Worm (Caenorhabditis elegans) whole organism, L4 larva: ENCODE measurements around the gene skih-2.

Source experiments
- D1046.2 ChIP-seq: fragments of 200-800 bp; sonication (Bioruptor generic); IDR thresholded peaks from 2 replicates; pipeline ENCODE4 v1.3.6; 2022; ENCODE audit warnings: missing genetic modification characterization, missing compliant biosample characterization
- R02D3.7 ChIP-seq: fragments of 150-350 bp; sonication (generic microtip); optimal IDR thresholded peaks from 3 replicates; lab custom pipeline; 2014; ENCODE audit warnings: missing biosample characterization, missing genetic modification characterization
- Y5F2A.4 ChIP-seq: fragments of 200-800 bp; sonication (Bioruptor generic); optimal IDR thresholded peaks from 2 replicates; lab custom pipeline; 2018; ENCODE audit warnings: mild to moderate bottlenecking, missing genetic modification characterization, missing compliant biosample characterization
- aly-2 ChIP-seq: sonication (generic microtip); optimal IDR thresholded peaks from 2 replicates; lab custom pipeline; 2018; ENCODE audit warnings: missing biosample characterization, missing genetic modification characterization
- ceh-32 ChIP-seq: sonication (generic microtip); optimal IDR thresholded peaks from 2 replicates; lab custom pipeline; 2016; ENCODE audit warnings: mild to moderate bottlenecking, missing genetic modification characterization, missing compliant biosample characterization; ENCODE audit not compliant: poor library complexity
- cey-2 ChIP-seq: sonication (generic microtip); optimal IDR thresholded peaks from 3 replicates; lab custom pipeline; 2017; ENCODE audit warnings: missing genetic modification characterization, mild to moderate bottlenecking, missing compliant biosample characterization, antibody characterized with exemption, borderline replicate concordance; ENCODE audit not compliant: insufficient read depth
- daf-8 ChIP-seq: fragments of 200-800 bp; sonication (Bioruptor generic); IDR thresholded peaks from 2 replicates; pipeline ENCODE4 v1.3.6; 2022; ENCODE audit warnings: missing genetic modification characterization, missing compliant biosample characterization
- dmd-8 ChIP-seq: fragments of 200-800 bp; sonication (Bioruptor generic); IDR thresholded peaks from 2 replicates; pipeline ENCODE4 v1.3.6; 2022; ENCODE audit warnings: missing genetic modification characterization, missing compliant biosample characterization
- dmd-9 ChIP-seq: fragments of 200-800 bp; sonication (Bioruptor generic); IDR thresholded peaks from 2 replicates; pipeline ENCODE4 v1.3.6; 2022; ENCODE audit warnings: missing genetic modification reagents, missing genetic modification characterization, missing compliant biosample characterization
- egl-27 ChIP-seq: sonication (generic microtip); optimal IDR thresholded peaks from 3 replicates; lab custom pipeline; 2017; ENCODE audit warnings: missing biosample characterization, missing genetic modification reagents, missing genetic modification characterization
- fkh-10 ChIP-seq: fragments of 150-350 bp; optimal IDR thresholded peaks from 2 replicates; lab custom pipeline; 2014; ENCODE audit warnings: missing biosample characterization, missing genetic modification reagents, missing genetic modification characterization
- fos-1 ChIP-seq: fragments of 150-350 bp; optimal IDR thresholded peaks from 2 replicates; lab custom pipeline; 2014; ENCODE audit warnings: missing biosample characterization, missing genetic modification characterization
- hif-1 ChIP-seq, 2 experiments: sonication (generic microtip); optimal IDR thresholded peaks; 2 replicates each; lab custom pipeline; 2016 to 2017; ENCODE audit warnings: missing compliant biosample characterization in 2 of 2, missing genetic modification characterization in 2 of 2, missing genetic modification reagents in 2 of 2, missing genotype in 2 of 2, mild to moderate bottlenecking in 1 of 2
- hlh-11 ChIP-seq: fragments of 200-800 bp; sonication (Bioruptor generic); optimal IDR thresholded peaks from 2 replicates; lab custom pipeline; 2018; ENCODE audit warnings: mild to moderate bottlenecking, missing genetic modification characterization, missing compliant biosample characterization
- jun-1 ChIP-seq: fragments of 150-350 bp; optimal IDR thresholded peaks from 2 replicates; lab custom pipeline; 2014; ENCODE audit warnings: missing biosample characterization, missing genetic modification reagents, missing genetic modification characterization
- lin-1 ChIP-seq: fragments of 200-800 bp; sonication (Bioruptor generic); IDR thresholded peaks from 2 replicates; pipeline ENCODE4 v1.3.6; 2022; ENCODE audit warnings: missing genetic modification reagents, missing genetic modification characterization, missing compliant biosample characterization
- lin-15B ChIP-seq: fragments of 150-350 bp; sonication (generic microtip); optimal IDR thresholded peaks from 3 replicates; lab custom pipeline; 2014; ENCODE audit warnings: missing biosample characterization, missing genetic modification characterization
- lin-29 ChIP-seq: fragments of 200-800 bp; sonication (Bioruptor generic); IDR thresholded peaks from 2 replicates; pipeline ENCODE4 v1.3.6; 2022; ENCODE audit warnings: missing genetic modification reagents, missing genetic modification characterization, missing compliant biosample characterization
- madf-5 ChIP-seq, 2 experiments: fragments of 200-800 bp; sonication (Bioruptor generic); IDR thresholded peaks; 2 replicates each; pipeline ENCODE4 v1.3.6; 2022; ENCODE audit warnings: missing compliant biosample characterization in 2 of 2, missing genetic modification characterization in 2 of 2
- madf-9 ChIP-seq: fragments of 200-800 bp; sonication (Bioruptor generic); conservative IDR thresholded peaks from 2 replicates; pipeline ENCODE4 v1.3.6; 2022; ENCODE audit warnings: missing genetic modification reagents, missing genetic modification characterization, missing compliant biosample characterization
- mes-2 ChIP-seq: sonication (generic microtip); optimal IDR thresholded peaks from 2 replicates; lab custom pipeline; 2016; ENCODE audit warnings: missing genotype, mild to moderate bottlenecking, missing genetic modification characterization, missing compliant biosample characterization; ENCODE audit not compliant: poor library complexity, severe bottlenecking
- mxl-2 ChIP-seq: fragments of 200-800 bp; sonication (Bioruptor generic); conservative IDR thresholded peaks from 2 replicates; pipeline ENCODE4 v1.3.6; 2022; ENCODE audit warnings: missing genetic modification reagents, missing genetic modification characterization, missing compliant biosample characterization
- nhr-102 ChIP-seq: sonication (generic microtip); optimal IDR thresholded peaks from 2 replicates; lab custom pipeline; 2016; ENCODE audit warnings: mild to moderate bottlenecking, missing genetic modification characterization, moderate library complexity, missing compliant biosample characterization
- nhr-76 ChIP-seq: fragments of 150-350 bp; optimal IDR thresholded peaks from 2 replicates; lab custom pipeline; 2014; ENCODE audit warnings: missing biosample characterization, missing genetic modification characterization
- pha-4 ChIP-seq, 2 experiments: fragments of 150-350 bp in 1 of 2; fragments of 200-800 bp in 1 of 2; sonication (Bioruptor generic) in 1 of 2; IDR thresholded peaks in 1 of 2; optimal IDR thresholded peaks in 1 of 2; 2 replicates each; pipeline versions ENCODE4 v1.3.6 to Lab custom; 2014 to 2022; ENCODE audit warnings: missing genetic modification characterization in 2 of 2, missing genetic modification reagents in 2 of 2, missing biosample characterization in 1 of 2, missing compliant biosample characterization in 1 of 2
- rbr-2 ChIP-seq: sonication (generic microtip); optimal IDR thresholded peaks from 2 replicates; lab custom pipeline; 2016; ENCODE audit warnings: missing genotype, missing genetic modification characterization, missing compliant biosample characterization
- snpc-1.2 ChIP-seq: fragments of 200-800 bp; sonication (Bioruptor generic); IDR thresholded peaks from 2 replicates; pipeline ENCODE4 v1.3.6; 2022; ENCODE audit warnings: missing genetic modification reagents, missing genetic modification characterization, missing compliant biosample characterization
- tag-97 ChIP-seq: fragments of 200-800 bp; sonication (Bioruptor generic); IDR thresholded peaks from 2 replicates; pipeline ENCODE4 v1.3.6; 2022; ENCODE audit warnings: missing genetic modification characterization, missing compliant biosample characterization
- unc-62 ChIP-seq, 3 experiments: fragments of 150-350 bp in 1 of 3; sonication (generic microtip); optimal IDR thresholded peaks in 2 of 3; peaks in 1 of 3; 1 replicate in 1 of 3; 2 replicates in 2 of 3; lab custom pipeline; 2014 to 2017; ENCODE audit warnings: missing biosample characterization in 3 of 3, missing genetic modification characterization in 3 of 3, missing genetic modification reagents in 3 of 3, missing genotype in 1 of 3

Gene skih-2

DNA sequence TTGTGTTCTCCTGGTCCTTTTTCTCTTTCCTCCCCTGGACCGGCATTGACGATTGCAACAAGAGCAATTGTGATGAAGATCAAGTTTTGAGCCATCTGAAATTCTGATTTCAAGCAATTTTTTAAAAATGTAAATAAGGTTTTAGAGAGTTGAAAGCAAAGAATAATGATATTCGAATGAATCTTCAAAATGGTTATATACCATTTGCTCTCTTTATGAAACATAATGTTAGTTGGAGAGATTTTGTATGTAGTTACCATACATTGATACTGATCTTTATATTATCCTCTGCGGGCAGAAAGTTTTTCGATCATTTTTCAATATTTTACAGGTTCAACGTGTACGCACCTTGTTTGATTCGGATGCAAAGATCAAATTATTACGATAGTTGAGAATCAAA is 36.4 kb downstream of the skih-2 start, which contains the start of gene srlf-24:
TSS of gene srlf-24 (minus strand) at position 101 of the 400 bp plus-strand sequence.
- TF ChIP-seq Y5F2A.4 (GFP tag; lab: Kevin White, UChicago): no peak
- TF ChIP-seq D1046.2 (GFP tag; lab: Robert Waterston, UW): no peak
- no peak for TF ChIP-seq lin-15B
- TF ChIP-seq mxl-2 (GFP tag; lab: Robert Waterston, UW): no peak
- no peak for TF ChIP-seq dmd-8 (GFP tag; lab: Robert Waterston, UW)
- TF ChIP-seq dmd-9 (GFP tag; lab: Robert Waterston, UW): no peak
- TF ChIP-seq tag-97 (GFP tag; lab: Robert Waterston, UW): no peak
- TF ChIP-seq hlh-11 (tag; lab: Kevin White, UChicago): no peak
- no peak for TF ChIP-seq egl-27
- no peak for TF ChIP-seq nhr-102 (tag; lab: Kevin White, UChicago)

- TF ChIP-seq aly-2 (tag; lab: Kevin White, UChicago): no peak
- no peak for TF ChIP-seq jun-1 (tag; lab: Kevin White, UChicago)
- no peak for TF ChIP-seq snpc-1.2
- TF ChIP-seq rbr-2 (tag; lab: Kevin White, UChicago): no peak
- no peak for TF ChIP-seq pha-4 (GFP tag; IDR thresholded peaks at IDR 0.05; lab: Robert Waterston, UW)
- no peak for TF ChIP-seq pha-4 (tag; optimal IDR thresholded peaks at IDR 0.05; lab: Kevin White, UChicago)
- TF ChIP-seq tag-97 (GFP tag; lab: Robert Waterston, UW): no peak
- no peak for TF ChIP-seq daf-8 (GFP tag; lab: Robert Waterston, UW)
- peak in 1 of 2 experiments; percentile 85 for TF ChIP-seq unc-62 (GFP tag; optimal IDR thresholded peaks at IDR 0.05 in 1 of 2; lab: Kevin White, UChicago)
- no peak for TF ChIP-seq unc-62 (tag; optimal IDR thresholded peaks at IDR 0.05; lab: Kevin White, UChicago)
- TF ChIP-seq, all 104 proteins: peak for 1
These were observed 38.7 kb downstream of the skih-2 start for ce11 chrIV:11103501-11103900.

- TF ChIP-seq dmd-9 (GFP tag; lab: Robert Waterston, UW) (no peak), rbr-2 (tag; lab: Kevin White, UChicago) (no peak), madf-9 (GFP tag; lab: Robert Waterston, UW) (no peak), lin-1 (GFP tag; lab: Robert Waterston, UW) (no peak), ceh-32 (tag; lab: Kevin White, UChicago) (no peak), hif-1 (tag; optimal IDR thresholded peaks at IDR 0.05; lab: Kevin White, UChicago) (no peak), R02D3.7 (tag; lab: Kevin White, UChicago) (no peak), fkh-10 (GFP tag; lab: Kevin White, UChicago) (no peak)
These were observed 39.6 kb downstream of the skih-2 start, which contains the start of gene srlf-17 for ce11 chrIV:11102608-11103007. Gene srlf-17 (minus strand): TSS chrIV:11102708.

ce11 chrIV:11101383-11101782 is 40.8 kb downstream of the skih-2 start, which contains the start of gene srlf-18:
Gene srlf-18 (minus strand): TSS chrIV:11101483.
- TF ChIP-seq mes-2 (no peak), fos-1 (tag; lab: Kevin White, UChicago) (no peak), aly-2 (tag; lab: Kevin White, UChicago) (no peak), lin-29 (GFP tag; lab: Robert Waterston, UW) (no peak), madf-5 (GFP tag; IDR thresholded peaks at IDR 0.05; lab: Robert Waterston, UW) (no peak)
- TF ChIP-seq, all 104 proteins: peak for 0

- TF ChIP-seq madf-9 (GFP tag; lab: Robert Waterston, UW) (no peak), unc-62 (GFP tag; optimal IDR thresholded peaks at IDR 0.05 in 1 of 2; lab: Kevin White, UChicago) (peak in 1 of 2 experiments; percentile 33), unc-62 (tag; optimal IDR thresholded peaks at IDR 0.05; lab: Kevin White, UChicago) (no peak)
These were observed 41.9 kb downstream of the skih-2 start, which contains the start of gene str-3 for ce11 chrIV:11100271-11100670. Gene str-3 (minus strand): TSS chrIV:11100371.

DNA sequence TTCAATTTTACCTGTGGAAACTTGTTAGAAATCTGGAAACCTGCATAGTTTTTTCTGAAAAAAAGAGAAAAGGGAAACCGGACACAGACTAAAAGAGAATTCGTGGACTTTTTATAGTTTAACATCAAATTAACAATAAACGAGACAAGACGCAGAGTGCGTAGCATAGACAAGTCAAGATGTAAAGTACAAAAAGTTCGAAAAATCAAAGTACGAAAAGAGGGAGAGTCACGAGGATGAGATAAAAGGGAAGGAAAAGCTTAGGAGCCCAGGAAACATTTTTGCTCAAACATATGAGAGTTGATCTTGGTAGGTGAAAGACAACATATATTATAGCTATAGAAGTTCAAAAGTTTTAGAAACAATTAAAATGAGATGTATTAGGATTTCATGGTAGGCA is 44.4 kb downstream of the skih-2 start, which contains the start of gene M7.12:
TSS of gene M7.12 (minus strand) at position 188 of the 400 bp plus-strand sequence.
- TF ChIP-seq nhr-76 (tag; lab: Kevin White, UChicago) (peak; percentile 76), cey-2 (no peak)
